Fruit fly (Drosophila melanogaster) whole organism, embryonic: ENCODE data around the gene CG7164.

Experiments
- B-H2 ChIP-seq: fragments of 200-800 bp; sonication (Bioruptor generic); optimal IDR thresholded peaks from 2 replicates; lab custom pipeline; 2018; ENCODE audit warnings: missing biosample characterization, mild to moderate bottlenecking, missing genetic modification characterization
- CG1024 ChIP-seq: fragments of 200-800 bp; sonication (Bioruptor generic); IDR thresholded peaks from 2 replicates; pipeline ENCODE4 v1.3.6; 2022; ENCODE audit warnings: missing biosample characterization, missing genetic modification characterization
- CG11504 ChIP-seq: fragments of 200-800 bp; sonication (Bioruptor generic); optimal IDR thresholded peaks from 3 replicates; lab custom pipeline; 2019; ENCODE audit warnings: missing biosample characterization, mild to moderate bottlenecking, missing genetic modification characterization, moderate library complexity
- CG11560 ChIP-seq: fragments of 200-800 bp; sonication (Bioruptor generic); IDR thresholded peaks from 3 replicates; pipeline ENCODE4 v1.3.6; 2022; ENCODE audit warnings: missing biosample characterization, missing genetic modification characterization
- CG12071 ChIP-seq: fragments of 200-800 bp; sonication (Bioruptor generic); optimal IDR thresholded peaks from 3 replicates; lab custom pipeline; 2018; ENCODE audit warnings: missing biosample characterization, mild to moderate bottlenecking, missing genetic modification characterization
- CG12104 ChIP-seq: fragments of 200-800 bp; sonication (Bioruptor generic); optimal IDR thresholded peaks from 3 replicates; lab custom pipeline; 2016; ENCODE audit warnings: missing biosample characterization, missing genetic modification characterization
- CG12219 ChIP-seq: fragments of 200-800 bp; sonication (Bioruptor generic); optimal IDR thresholded peaks from 3 replicates; lab custom pipeline; 2018; ENCODE audit warnings: missing biosample characterization, mild to moderate bottlenecking, missing genetic modification characterization
- CG13123 ChIP-seq: fragments of 200-800 bp; sonication (Bioruptor generic); optimal IDR thresholded peaks from 2 replicates; lab custom pipeline; 2016; ENCODE audit warnings: missing biosample characterization, missing genetic modification characterization
- CG2120 ChIP-seq: fragments of 200-800 bp; sonication (Bioruptor generic); optimal IDR thresholded peaks from 3 replicates; lab custom pipeline; 2016; ENCODE audit warnings: missing biosample characterization, missing genetic modification characterization
- CG2712 ChIP-seq: fragments of 200-800 bp; optimal IDR thresholded peaks from 3 replicates; lab custom pipeline; 2019; ENCODE audit warnings: missing biosample characterization, mild to moderate bottlenecking, missing genetic modification characterization, moderate library complexity
- CG2889 ChIP-seq: fragments of 200-800 bp; sonication (Bioruptor generic); IDR thresholded peaks from 3 replicates; pipeline ENCODE4 v1.3.6; 2022; ENCODE audit warnings: missing biosample characterization, missing genetic modification characterization
- CG31224 ChIP-seq: fragments of 200-800 bp; sonication (Bioruptor generic); IDR thresholded peaks from 2 replicates; pipeline ENCODE4 v1.3.6; 2022; ENCODE audit warnings: missing biosample characterization, missing genetic modification characterization
- CG3281 ChIP-seq: fragments of 200-800 bp; sonication (Bioruptor generic); optimal IDR thresholded peaks from 3 replicates; lab custom pipeline; 2017; ENCODE audit warnings: missing biosample characterization, mild to moderate bottlenecking, missing genetic modification characterization
- CG3726 ChIP-seq: fragments of 200-800 bp; sonication (Bioruptor generic); IDR thresholded peaks from 3 replicates; pipeline ENCODE4, ENCODE4 v1.3.6; 2022; ENCODE audit warnings: missing biosample characterization, missing genetic modification characterization
- CG4707 ChIP-seq: fragments of 200-800 bp; sonication (Bioruptor generic); optimal IDR thresholded peaks from 2 replicates; lab custom pipeline; 2018; ENCODE audit warnings: missing biosample characterization, mild to moderate bottlenecking, missing genetic modification characterization, moderate library complexity
- CG6175 ChIP-seq: fragments of 200-800 bp; sonication (Bioruptor generic); IDR thresholded peaks from 3 replicates; pipeline ENCODE4 v1.3.6; 2022; ENCODE audit warnings: missing biosample characterization, missing genetic modification characterization
- CG6791 ChIP-seq: fragments of 200-800 bp; sonication (Bioruptor generic); IDR thresholded peaks from 3 replicates; pipeline ENCODE4 v1.3.6; 2022; ENCODE audit warnings: missing biosample characterization, missing genetic modification characterization; ENCODE audit not compliant: partially characterized antibody
- CG6854 ChIP-seq: fragments of 200-800 bp; sonication (Bioruptor generic); optimal IDR thresholded peaks from 3 replicates; lab custom pipeline; 2017; ENCODE audit warnings: missing biosample characterization, mild to moderate bottlenecking, missing genetic modification characterization
- CG8388 ChIP-seq: fragments of 200-800 bp; sonication (Bioruptor generic); optimal IDR thresholded peaks from 2 replicates; lab custom pipeline; 2019; ENCODE audit warnings: missing biosample characterization, mild to moderate bottlenecking, missing genetic modification characterization, moderate library complexity
- Camta ChIP-seq: fragments of 200-800 bp; sonication (Bioruptor generic); optimal IDR thresholded peaks from 2 replicates; lab custom pipeline; 2016; ENCODE audit warnings: missing biosample characterization, missing genetic modification characterization
- CrebB ChIP-seq: fragments of 200-800 bp; sonication (Bioruptor generic); optimal IDR thresholded peaks from 3 replicates; lab custom pipeline; 2018; ENCODE audit warnings: missing biosample characterization, mild to moderate bottlenecking, missing genetic modification characterization
- D ChIP-seq, 2 experiments: fragments of 200-800 bp in 1 of 2; fragments of >200 bp in 1 of 2; sonication (Bioruptor generic) in 1 of 2; optimal IDR thresholded peaks; 2 replicates in 1 of 2; 3 replicates in 1 of 2; lab custom pipeline; 2017; ENCODE audit warnings: mild to moderate bottlenecking in 1 of 2, missing biosample characterization in 1 of 2, missing genetic modification characterization in 1 of 2, missing genetic modification reagents in 1 of 2
- D19B ChIP-seq: fragments of 200-800 bp; sonication (Bioruptor generic); optimal IDR thresholded peaks from 2 replicates; lab custom pipeline; 2017; ENCODE audit warnings: missing biosample characterization, mild to moderate bottlenecking, missing genetic modification characterization
- Dbx ChIP-seq: fragments of 200-800 bp; sonication (Bioruptor generic); IDR thresholded peaks from 3 replicates; pipeline ENCODE4 v1.3.6; 2022; ENCODE audit warnings: missing biosample characterization, missing genetic modification characterization
- Doc2 ChIP-seq: fragments of 200-800 bp; sonication (Bioruptor generic); IDR thresholded peaks from 2 replicates; pipeline ENCODE4 v1.3.6; 2022; ENCODE audit warnings: missing biosample characterization, missing genetic modification characterization
- Jarid2 ChIP-seq: fragments of 200-800 bp; sonication (Bioruptor generic); optimal IDR thresholded peaks from 3 replicates; lab custom pipeline; 2017; ENCODE audit warnings: mild to moderate bottlenecking, missing biosample characterization, missing genetic modification reagents, missing genetic modification characterization
- Stat92E ChIP-seq, 3 experiments: fragments of >200 bp in 2 of 3; fragments of 200-800 bp in 1 of 3; sonication (Bioruptor generic) in 1 of 3; optimal IDR thresholded peaks; 2 replicates each; lab custom pipeline; 2017 to 2019; ENCODE audit warnings: missing biosample characterization in 3 of 3, missing genetic modification characterization in 3 of 3, mild to moderate bottlenecking in 1 of 3, moderate library complexity in 1 of 3
- TFAM ChIP-seq: fragments of 200-800 bp; sonication (Bioruptor generic); optimal IDR thresholded peaks from 2 replicates; lab custom pipeline; 2017; ENCODE audit warnings: missing biosample characterization, missing genetic modification characterization, inconsistent platforms
- Taf1 ChIP-seq: fragments of 200-800 bp; sonication (Bioruptor generic); IDR thresholded peaks from 2 replicates; pipeline ENCODE4 v1.3.6; 2022; ENCODE audit warnings: missing biosample characterization, missing genetic modification characterization
- amos ChIP-seq: fragments of 200-800 bp; sonication (Bioruptor generic); IDR thresholded peaks from 2 replicates; pipeline ENCODE4 v1.3.6; 2022; ENCODE audit warnings: missing biosample characterization, missing genetic modification characterization; ENCODE audit not compliant: partially characterized antibody
- bbx ChIP-seq: fragments of 200-800 bp; sonication (Bioruptor generic); IDR thresholded peaks from 2 replicates; pipeline ENCODE4 v1.3.6; 2022; ENCODE audit warnings: missing biosample characterization, missing genetic modification characterization; ENCODE audit not compliant: partially characterized antibody
- chif ChIP-seq, 2 experiments: fragments of 200-800 bp; sonication (Bioruptor generic); optimal IDR thresholded peaks; 3 replicates each; lab custom pipeline; 2016; ENCODE audit warnings: missing biosample characterization in 2 of 2, missing genetic modification characterization in 2 of 2
- crc ChIP-seq: fragments of 200-800 bp; sonication (Bioruptor generic); optimal IDR thresholded peaks from 2 replicates; lab custom pipeline; 2016; ENCODE audit warnings: missing biosample characterization, missing genetic modification characterization
- dan ChIP-seq: fragments of 200-800 bp; sonication (Bioruptor generic); IDR thresholded peaks from 2 replicates; pipeline ENCODE4 v1.3.6; 2022; ENCODE audit warnings: missing biosample characterization, missing genetic modification characterization
- disco-r ChIP-seq: fragments of 200-800 bp; sonication (Bioruptor generic); optimal IDR thresholded peaks from 2 replicates; lab custom pipeline; 2016; ENCODE audit warnings: missing biosample characterization, missing genetic modification characterization
- fd64A ChIP-seq: fragments of 200-800 bp; sonication (Bioruptor generic); optimal IDR thresholded peaks from 3 replicates; lab custom pipeline; 2018; ENCODE audit warnings: missing biosample characterization, mild to moderate bottlenecking, missing genetic modification characterization
- gfzf ChIP-seq: fragments of 200-800 bp; sonication (Bioruptor generic); optimal IDR thresholded peaks from 2 replicates; lab custom pipeline; 2016; ENCODE audit warnings: missing biosample characterization, mild to moderate bottlenecking, missing genetic modification characterization, moderate library complexity
- ind ChIP-seq: fragments of 200-800 bp; sonication (Bioruptor generic); optimal IDR thresholded peaks from 3 replicates; lab custom pipeline; 2016; ENCODE audit warnings: missing biosample characterization, missing genetic modification characterization
- nerfin-2 ChIP-seq: fragments of 200-800 bp; sonication (Bioruptor generic); IDR thresholded peaks from 2 replicates; pipeline ENCODE4 v1.3.6; 2022; ENCODE audit warnings: missing biosample characterization, missing genetic modification characterization; ENCODE audit not compliant: partially characterized antibody
- pfk ChIP-seq: fragments of 200-800 bp; sonication (Bioruptor generic); optimal IDR thresholded peaks from 2 replicates; lab custom pipeline; 2018; ENCODE audit warnings: missing biosample characterization, mild to moderate bottlenecking, missing genetic modification characterization, moderate library complexity
- pho ChIP-seq: fragments of 200-800 bp; sonication (Bioruptor generic); optimal IDR thresholded peaks from 2 replicates; lab custom pipeline; 2016; ENCODE audit warnings: missing biosample characterization, missing genetic modification characterization
- pnt ChIP-seq: fragments of 200-800 bp; sonication (Bioruptor generic); optimal IDR thresholded peaks from 3 replicates; lab custom pipeline; 2016; ENCODE audit warnings: missing biosample characterization, missing genetic modification characterization
- repo ChIP-seq: fragments of 200-800 bp; sonication (Bioruptor generic); optimal IDR thresholded peaks from 2 replicates; lab custom pipeline; 2016; ENCODE audit warnings: missing biosample characterization, missing genetic modification characterization
- sens-2 ChIP-seq: fragments of 200-800 bp; sonication (Bioruptor generic); IDR thresholded peaks from 2 replicates; pipeline ENCODE4 v1.3.6; 2022; ENCODE audit warnings: missing biosample characterization, missing genetic modification characterization
- shn ChIP-seq: fragments of 200-800 bp; sonication (Bioruptor generic); optimal IDR thresholded peaks from 3 replicates; lab custom pipeline; 2016; ENCODE audit warnings: missing biosample characterization, missing genetic modification characterization
- tio ChIP-seq: fragments of 200-800 bp; sonication (Bioruptor generic); optimal IDR thresholded peaks from 2 replicates; lab custom pipeline; 2017; ENCODE audit warnings: missing biosample characterization, missing genetic modification characterization, inconsistent platforms
- usp ChIP-seq: fragments of >200 bp; optimal IDR thresholded peaks from 2 replicates; lab custom pipeline; 2017; ENCODE audit warnings: missing biosample characterization, missing genetic modification characterization
- zfh1 ChIP-seq: fragments of 200-800 bp; sonication (Bioruptor generic); IDR thresholded peaks from 3 replicates; pipeline ENCODE4 v1.3.6; 2022; ENCODE audit warnings: missing biosample characterization, missing genetic modification characterization

The CG7164 gene

dm6 chr2L:7782788-7783401, 1.6 kb downstream of the CG7164 start, which contains the start of gene Brd7-9 (continued):
- TF ChIP-seq CG1024 (GFP tag; lab: Robert Waterston, UW) (0 out of 2 replicates have a peak, but pooled peaks have one; percentile 28), CG11560 (tag; lab: Robert Waterston, UW) (no peak), B-H2 (GFP tag; lab: Kevin White, UChicago) (no peak), chif (GFP tag; optimal IDR thresholded peaks at IDR 0.05; lab: Kevin White, UChicago) (peak; percentile 50), CG11504 (tag; lab: Kevin White, UChicago) (peak; percentile 71), pho (peak; percentile 55), CG12104 (peak; percentile 56), CG8388 (peak; percentile 62), shn (peak; percentile 11), bbx (GFP tag; lab: Robert Waterston, UW) (peak; percentile 56; the same call in 1 of the 2 replicates), gfzf (peak; percentile 71), CG6175 (GFP tag; lab: Robert Waterston, UW) (peak; percentile 47; the same call in 2 of the 3 replicates), CG6854 (GFP tag; lab: Kevin White, UChicago) (peak; percentile 70), Camta (GFP tag; lab: Kevin White, UChicago) (peak; percentile 41), Taf1 (GFP tag; lab: Robert Waterston, UW) (peak; percentile 60), pnt (GFP tag; lab: Kevin White, UChicago) (peak; percentile 57), dan (GFP tag; lab: Robert Waterston, UW) (no peak), CrebB (tag; lab: Kevin White, UChicago) (peak; percentile 12), CG31224 (GFP tag; lab: Robert Waterston, UW) (peak; percentile 56; the same call in 1 of the 2 replicates), CG12219 (GFP tag; lab: Kevin White, UChicago) (peak; percentile 81), CG2712 (tag; lab: Kevin White, UChicago) (peak; percentile 76), Jarid2 (GFP tag; lab: Kevin White, UChicago) (peak; percentile 12), usp (GFP tag; lab: Kevin White, UChicago) (no peak), CG3726 (GFP tag; lab: Robert Waterston, UW) (peak; percentile 72; the same call in 1 of the 3 replicates), tio (GFP tag; lab: Kevin White, UChicago) (peak; percentile 56), pfk (no peak), CG6791 (GFP tag; lab: Robert Waterston, UW) (no peak), repo (GFP tag; lab: Kevin White, UChicago) (peak; percentile 15), crc (GFP tag; lab: Kevin White, UChicago) (no peak), sens-2 (GFP tag; lab: Robert Waterston, UW) (peak; percentile 74; the same call in 1 of the 2 replicates), Dbx (GFP tag; lab: Robert Waterston, UW) (peak; percentile 79; the same call in 2 of the 3 replicates), disco-r (GFP tag; lab: Kevin White, UChicago) (peak; percentile 26), CG2889 (GFP tag; lab: Robert Waterston, UW) (peak; percentile 67; the same call in 1 of the 3 replicates), D19B (GFP tag; lab: Kevin White, UChicago) (peak; percentile 59), amos (GFP tag; lab: Robert Waterston, UW) (peak; percentile 47), CG13123 (GFP tag; lab: Kevin White, UChicago) (peak; percentile 21), CG3281 (GFP tag; lab: Kevin White, UChicago) (peak; percentile 85), fd64A (GFP tag; lab: Kevin White, UChicago) (peak; percentile 57), Stat92E (GFP tag; optimal IDR thresholded peaks at IDR 0.05; lab: Kevin White, UChicago) (peak in 1 of 3 experiments; percentile 56), TFAM (GFP tag; lab: Kevin White, UChicago) (no peak), zfh1 (GFP tag; lab: Robert Waterston, UW) (peak; percentile 80), CG2120 (peak; percentile 77), Doc2 (no peak), CG12071 (peak; percentile 86), nerfin-2 (GFP tag; lab: Robert Waterston, UW) (0 out of 2 replicates have a peak, but pooled peaks have one; percentile 40), D (optimal IDR thresholded peaks at IDR 0.05; lab: Kevin White, UChicago) (no peak), D (GFP tag; optimal IDR thresholded peaks at IDR 0.05; lab: Kevin White, UChicago) (peak; percentile 61), CG4707 (GFP tag; lab: Kevin White, UChicago) (peak; percentile 48), ind (GFP tag; lab: Kevin White, UChicago) (peak; percentile 73)
